Worm (Caenorhabditis elegans): ENCODE measurements around the gene F25E2.2.

Gene F25E2.2

ce11 chrX:851421-851820 is 40.8 kb upstream of the F25E2.2 start, which contains the start of gene igcm-1:
Gene igcm-1 (minus strand): TSS chrX:851521.
- no peak for TF ChIP-seq mdl-1 (tag; optimal IDR thresholded peaks at IDR 0.05)
- TF ChIP-seq unc-62 (GFP tag; optimal IDR thresholded peaks at IDR 0.05): no peak
- TF ChIP-seq nfya-1 (tag; optimal IDR thresholded peaks at IDR 0.05; ENCODE audit: insufficient read depth): no peak
- TF ChIP-seq ceh-28 (tag; optimal IDR thresholded peaks at IDR 0.05): no peak
- TF ChIP-seq pqm-1 (tag; optimal IDR thresholded peaks at IDR 0.05): no peak
- TF ChIP-seq nhr-77 (tag; optimal IDR thresholded peaks at IDR 0.05): no peak
- no peak for TF ChIP-seq sea-2 (GFP tag; optimal IDR thresholded peaks at IDR 0.05)
- TF ChIP-seq fkh-2 (tag; optimal IDR thresholded peaks at IDR 0.05): no peak
- no peak for TF ChIP-seq aly-2 (tag; optimal IDR thresholded peaks at IDR 0.05)
- no peak for TF ChIP-seq ceh-9 (tag; optimal IDR thresholded peaks at IDR 0.05)
- no peak for TF ChIP-seq ztf-11 (tag; optimal IDR thresholded peaks at IDR 0.05)
- no peak for TF ChIP-seq nhr-11 (tag; optimal IDR thresholded peaks at IDR 0.05)
- TF ChIP-seq ztf-4 (tag; optimal IDR thresholded peaks at IDR 0.05): no peak
- TF ChIP-seq ceh-82 (tag; optimal IDR thresholded peaks at IDR 0.05): no peak
- no peak for TF ChIP-seq elt-2 (tag; optimal IDR thresholded peaks at IDR 0.05)
- no peak for TF ChIP-seq nhr-23 (tag; optimal IDR thresholded peaks at IDR 0.05)
- TF ChIP-seq elt-1 (tag; optimal IDR thresholded peaks at IDR 0.05): no peak
- no peak for TF ChIP-seq fos-1 (tag; optimal IDR thresholded peaks at IDR 0.05)

- TF ChIP-seq ceh-82 (tag; optimal IDR thresholded peaks at IDR 0.05) (no peak), R02D3.7 (tag; optimal IDR thresholded peaks at IDR 0.05) (no peak), mml-1 (tag; optimal IDR thresholded peaks at IDR 0.05) (no peak), snpc-4 (tag; optimal IDR thresholded peaks at IDR 0.05) (no peak), ceh-16 (tag; optimal IDR thresholded peaks at IDR 0.05) (no peak), zag-1 (tag; optimal IDR thresholded peaks at IDR 0.05) (no peak), nfya-1 (tag; optimal IDR thresholded peaks at IDR 0.05; ENCODE audit: insufficient read depth) (no peak)
These were observed 34.8 kb upstream of the F25E2.2 start for ce11 chrX:845443-845842.

ce11 chrX:844649-845048 is 34.1 kb upstream of the F25E2.2 start:
- TF ChIP-seq ceh-28 (tag; optimal IDR thresholded peaks at IDR 0.05) (no peak), nfya-1 (tag; optimal IDR thresholded peaks at IDR 0.05; ENCODE audit: insufficient read depth) (peak; percentile 23), ZK546.5 (tag; optimal IDR thresholded peaks at IDR 0.05) (no peak), snpc-4 (tag; optimal IDR thresholded peaks at IDR 0.05) (no peak)

- TF ChIP-seq nhr-25 (tag; optimal IDR thresholded peaks at IDR 0.05) (no peak), nhr-77 (tag; optimal IDR thresholded peaks at IDR 0.05) (no peak), pqm-1 (tag; optimal IDR thresholded peaks at IDR 0.05) (no peak), hmg-11 (tag; optimal IDR thresholded peaks at IDR 0.05) (no peak), eor-1 (tag; optimal IDR thresholded peaks at IDR 0.05) (no peak), fos-1 (tag; optimal IDR thresholded peaks at IDR 0.05) (no peak), snpc-4 (tag; optimal IDR thresholded peaks at IDR 0.05) (no peak), zag-1 (tag; optimal IDR thresholded peaks at IDR 0.05) (no peak), ztf-4 (tag; optimal IDR thresholded peaks at IDR 0.05) (no peak), nhr-43 (tag; optimal IDR thresholded peaks at IDR 0.05; ENCODE audit: poor library complexity, severe bottlenecking) (no peak), mdl-1 (tag; optimal IDR thresholded peaks at IDR 0.05) (no peak), nfya-1 (tag; optimal IDR thresholded peaks at IDR 0.05; ENCODE audit: insufficient read depth) (no peak)
These were observed 30.8 kb upstream of the F25E2.2 start, which contains the start of gene F39H12.3 for ce11 chrX:841393-841792. Gene F39H12.3 (minus strand): TSS chrX:841493.

- TF ChIP-seq R02D3.7 (tag; optimal IDR thresholded peaks at IDR 0.05): no peak
- TF ChIP-seq nfya-1 (tag; optimal IDR thresholded peaks at IDR 0.05; ENCODE audit: insufficient read depth): no peak
- no peak for TF ChIP-seq elt-2 (tag; optimal IDR thresholded peaks at IDR 0.05)
- TF ChIP-seq mml-1 (tag; optimal IDR thresholded peaks at IDR 0.05): no peak
- no peak for TF ChIP-seq ama-1 (optimal IDR thresholded peaks at IDR 0.05)
- TF ChIP-seq ztf-4 (tag; optimal IDR thresholded peaks at IDR 0.05): no peak
These were observed 23.9 kb upstream of the F25E2.2 start, which contains the start of gene F39H12.1 for ce11 chrX:834478-834877. Gene F39H12.1 (plus strand): TSS chrX:834778.

ce11 chrX:830185-830584 is 19.6 kb upstream of the F25E2.2 start:
- no peak for TF ChIP-seq nhr-77 (tag; optimal IDR thresholded peaks at IDR 0.05)
- no peak for TF ChIP-seq skn-1 (tag; optimal IDR thresholded peaks at IDR 0.05)
- TF ChIP-seq eor-1 (tag; optimal IDR thresholded peaks at IDR 0.05): no peak
- TF ChIP-seq ama-1 (optimal IDR thresholded peaks at IDR 0.05): no peak
- no peak for TF ChIP-seq nhr-76 (tag; optimal IDR thresholded peaks at IDR 0.05)
- TF ChIP-seq snpc-4 (tag; optimal IDR thresholded peaks at IDR 0.05): no peak

Measured in whole organism, L3 larva.